Fruit fly (Drosophila melanogaster) whole organism, larva: ENCODE data around the gene GNBP3.

ENCODE experiments used
- noc ChIP-seq: fragments of 200-800 bp; sonication (Bioruptor generic); optimal IDR thresholded peaks from 3 replicates; lab custom pipeline; 2019; ENCODE audit warnings: missing biosample characterization, mild to moderate bottlenecking, missing genetic modification characterization, moderate library complexity

Gene GNBP3

DNA sequence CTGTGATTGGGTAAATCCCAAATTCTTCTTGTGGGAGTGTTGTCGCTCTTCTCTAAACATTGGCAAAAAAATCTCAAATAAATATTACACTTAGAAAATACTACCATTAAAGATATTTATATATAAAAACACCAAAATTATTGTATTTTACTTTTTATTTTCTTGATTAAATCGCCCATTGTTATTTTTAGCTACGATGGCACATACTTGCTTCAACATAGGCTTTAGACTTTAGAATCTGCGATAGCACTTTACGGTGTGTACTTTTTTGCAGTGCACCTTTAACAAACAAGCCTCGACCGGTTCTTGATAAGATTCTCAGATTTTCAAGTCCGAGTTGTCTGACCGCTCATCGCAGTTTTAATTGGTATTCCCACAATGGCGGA, at the start of gene GNBP3:
TSS of gene GNBP3 (plus strand) at position 374 of the 386 bp plus-strand sequence.
- TF ChIP-seq noc (tag; lab: Kevin White, UChicago), result peak; percentile 75

DNA sequence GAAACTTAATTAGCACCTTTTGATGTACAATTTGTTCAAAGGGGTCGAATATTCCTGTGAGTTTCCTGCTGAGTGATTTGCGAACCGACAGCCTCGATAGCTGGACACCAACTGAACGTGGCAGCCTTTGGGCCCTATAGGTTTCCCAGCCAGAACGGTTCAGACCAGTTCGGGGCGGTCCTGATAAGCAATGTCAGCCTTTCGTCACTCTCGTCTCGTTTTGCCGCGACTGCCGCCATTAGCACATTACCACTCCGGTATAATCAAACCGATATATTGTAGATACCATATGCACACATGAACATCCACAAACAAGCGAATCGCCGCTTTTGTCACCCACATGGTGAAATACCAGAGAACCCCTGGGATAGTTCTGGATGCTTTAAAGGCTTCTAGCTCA, 49.7 kb upstream of the GNBP3 start, which contains the start of gene TrpA1:
TSS of gene TrpA1 (minus strand) at position 101 of the 400 bp plus-strand sequence.
- TF ChIP-seq noc (tag; lab: Kevin White, UChicago), result no peak

DNA sequence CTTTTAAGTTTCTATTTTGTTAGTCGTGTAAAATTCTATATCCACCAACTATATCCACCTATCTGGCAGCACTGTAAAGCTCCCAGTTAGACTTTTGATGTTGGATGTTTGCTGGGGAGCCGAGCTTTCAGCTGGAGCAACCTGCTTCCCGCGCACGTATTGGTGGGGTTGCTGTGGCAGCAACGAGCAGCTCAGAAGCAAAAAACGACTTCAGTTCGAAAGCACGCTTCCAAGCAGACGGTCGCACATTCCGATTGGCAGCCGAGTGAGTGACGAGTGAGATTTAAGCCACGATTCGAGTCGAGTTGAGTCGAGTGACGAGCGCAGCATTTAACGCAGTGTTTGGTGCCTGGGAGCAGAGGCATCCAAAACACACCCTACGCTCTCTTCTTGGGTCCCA, 42.5 kb upstream of the GNBP3 start, which contains the start of the genes Tsp66E and mfr:
TSS of gene Tsp66E (plus strand) at position 168 of the 400 bp plus-strand sequence.
TSS of gene mfr (minus strand) at position 340 of the 400 bp plus-strand sequence.
- no peak for TF ChIP-seq noc (tag; lab: Kevin White, UChicago)

DNA sequence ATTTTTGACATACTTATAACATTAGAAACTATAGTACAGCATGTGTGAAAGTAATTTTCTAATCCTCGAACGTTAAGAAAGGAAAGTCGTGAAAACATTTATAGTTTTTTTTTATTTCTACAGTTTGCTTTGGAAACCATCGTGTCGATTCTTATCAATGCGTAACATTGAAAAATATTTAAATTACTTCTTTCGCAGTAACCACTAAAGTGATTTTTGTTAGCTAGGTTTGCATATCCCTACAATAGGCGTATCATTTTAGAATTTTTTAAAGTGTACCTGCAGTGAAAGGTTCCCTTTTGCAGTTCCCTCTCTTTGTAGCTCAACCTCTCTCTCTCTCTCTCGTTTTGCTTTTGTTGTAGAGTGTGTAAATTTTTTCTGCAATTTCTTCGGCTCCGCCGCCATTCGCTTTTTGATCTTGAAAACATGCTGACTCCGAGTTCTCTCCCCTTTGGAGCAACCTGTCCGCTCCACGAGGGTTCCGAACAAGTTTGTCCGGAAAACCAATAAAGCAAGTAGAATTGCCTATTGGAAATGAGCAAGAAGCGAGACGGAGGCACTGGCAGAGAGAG, 41.2 kb upstream of the GNBP3 start:
- TF ChIP-seq noc (tag; lab: Kevin White, UChicago), result no peak

DNA sequence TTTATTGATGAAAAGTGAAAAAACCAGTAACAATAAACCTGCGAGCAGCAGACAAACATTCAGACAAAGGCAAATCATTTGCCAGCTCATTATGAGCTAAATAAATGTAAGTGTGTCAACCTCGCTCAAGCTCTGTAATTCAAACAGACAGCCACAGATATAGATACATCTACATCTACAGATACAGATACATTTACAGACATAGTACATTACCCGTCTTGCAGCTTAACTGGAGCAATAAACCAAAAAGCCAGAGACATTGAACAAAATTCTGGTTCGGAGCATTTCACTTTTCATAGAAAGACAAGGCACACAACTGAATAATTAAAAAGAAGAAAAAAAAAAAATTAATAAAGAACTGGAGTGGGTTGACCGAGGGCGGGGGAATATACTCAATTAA, 35.1 kb upstream of the GNBP3 start:
- TF ChIP-seq noc (tag; lab: Kevin White, UChicago), result no peak

DNA sequence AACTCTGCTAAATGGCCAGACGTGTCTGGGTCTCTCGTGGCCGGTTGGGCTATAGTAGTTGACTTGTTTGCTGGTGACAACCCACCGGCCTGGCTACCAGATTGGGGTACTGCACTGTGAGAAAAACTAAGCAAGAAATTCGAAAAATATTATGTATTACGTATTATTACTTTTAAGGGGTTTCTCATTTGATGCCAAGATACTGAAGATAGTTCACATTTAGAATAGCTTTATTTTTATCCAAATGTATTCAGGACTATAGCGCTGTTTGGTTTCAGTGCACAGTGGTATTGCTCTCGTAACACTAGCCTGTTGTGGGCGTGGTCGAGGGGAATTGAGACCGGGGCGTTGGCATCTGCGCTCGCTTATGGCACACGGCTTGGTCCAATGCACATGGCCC, 34.1 kb upstream of the GNBP3 start:
- TF ChIP-seq noc (tag; lab: Kevin White, UChicago), result peak; percentile 73

DNA sequence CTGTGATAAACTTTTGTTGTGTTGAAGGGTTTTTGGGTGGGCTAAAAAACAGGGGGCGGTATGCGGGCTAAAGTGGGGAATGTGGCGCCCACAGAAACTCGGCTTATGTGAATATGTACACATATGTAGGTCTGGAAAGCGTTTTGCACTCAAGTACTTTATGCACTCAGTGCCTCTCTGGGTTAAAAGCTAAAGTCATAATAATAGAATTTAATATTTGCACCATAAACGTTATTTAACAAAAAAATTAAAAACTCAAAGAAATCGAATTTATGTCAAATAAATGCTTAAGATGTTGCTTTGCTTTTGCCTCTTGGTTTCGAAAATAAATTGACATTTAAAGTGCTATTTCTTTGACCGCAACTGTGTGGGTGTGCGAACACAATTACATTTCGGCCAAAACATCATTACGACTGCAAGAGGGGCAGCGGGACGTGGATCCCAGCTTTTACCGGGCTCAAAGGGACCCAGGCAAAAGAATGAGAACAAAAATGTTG, 30.4 kb upstream of the GNBP3 start:
- TF ChIP-seq noc (tag; lab: Kevin White, UChicago), result no peak

DNA sequence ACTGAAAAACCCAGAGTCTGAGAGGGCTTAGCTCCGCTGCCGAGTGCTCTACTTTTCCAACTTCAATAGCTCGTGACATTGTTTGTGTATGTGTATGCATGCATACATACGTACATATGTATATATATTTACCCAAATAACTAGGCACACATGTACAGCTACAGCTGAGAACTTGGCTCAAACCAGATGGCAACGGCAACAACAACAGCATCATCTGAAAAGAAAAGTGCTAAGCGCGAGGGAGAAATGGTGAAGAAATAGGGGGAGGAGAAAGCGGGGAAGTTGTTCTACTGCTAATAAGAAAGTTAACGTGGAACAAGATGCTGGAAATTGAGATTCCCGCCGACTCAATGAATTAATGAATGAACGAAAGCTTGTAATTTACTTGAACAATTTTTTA, 29.8 kb upstream of the GNBP3 start:
- no peak for TF ChIP-seq noc (tag; lab: Kevin White, UChicago)

DNA sequence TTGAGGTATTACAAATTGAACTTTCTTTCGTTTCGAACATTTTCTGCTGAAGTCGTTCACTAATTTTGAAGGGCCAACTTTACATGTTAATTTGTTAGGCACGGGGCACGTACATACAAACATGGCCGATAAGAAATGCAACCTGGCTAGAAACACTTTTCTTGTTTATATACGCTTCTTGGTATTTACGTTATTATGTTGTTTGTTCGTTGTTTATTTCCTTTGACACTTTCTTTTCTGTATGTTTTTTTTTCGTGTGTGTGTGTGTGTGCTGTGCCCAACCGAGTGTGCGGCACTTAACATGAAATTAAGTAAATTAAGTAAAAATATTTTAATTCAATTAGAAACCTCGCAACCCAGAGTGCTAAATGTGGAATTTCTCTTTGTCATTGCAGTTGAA, 29.1 kb upstream of the GNBP3 start:
- no peak for TF ChIP-seq noc (tag; lab: Kevin White, UChicago)

DNA sequence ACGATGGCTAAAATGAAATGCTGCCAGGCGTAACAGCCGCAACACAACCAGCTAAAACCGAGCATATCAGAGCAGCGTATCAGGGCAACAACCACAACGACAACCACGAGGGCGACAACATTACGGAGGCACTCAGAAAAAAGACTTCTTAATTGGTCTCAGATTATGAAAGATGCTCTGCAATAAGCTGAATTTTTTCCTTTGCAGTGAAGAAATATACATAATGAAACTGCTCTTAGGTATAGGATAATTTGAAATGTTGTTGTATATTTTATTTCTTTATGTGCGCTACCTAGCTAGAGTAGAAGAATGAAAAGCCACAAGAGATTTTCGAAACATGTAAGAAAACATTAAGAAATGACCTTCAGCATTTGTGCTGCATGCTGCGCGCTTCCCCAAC, 25.3 kb upstream of the GNBP3 start:
- TF ChIP-seq noc (tag; lab: Kevin White, UChicago), result no peak

DNA sequence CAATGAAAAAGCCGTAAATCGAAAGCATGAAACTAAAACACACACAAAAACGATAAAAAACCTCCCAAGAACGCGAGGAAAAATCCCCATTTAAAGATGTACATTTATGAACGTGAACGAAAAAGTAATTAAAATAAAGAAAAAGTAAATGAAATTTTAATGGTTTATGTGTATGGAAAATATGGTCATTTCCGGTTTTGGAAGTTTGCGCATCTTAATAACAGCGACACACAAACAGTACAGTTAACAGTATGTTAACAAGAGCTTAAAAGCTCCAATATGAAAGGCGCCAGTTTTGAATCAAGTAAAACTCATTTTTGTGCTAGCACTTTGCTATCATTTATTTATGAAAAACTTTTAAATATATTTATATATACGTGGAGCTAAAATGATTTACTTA, 22.9 kb upstream of the GNBP3 start:
- no peak for TF ChIP-seq noc (tag; lab: Kevin White, UChicago)

DNA sequence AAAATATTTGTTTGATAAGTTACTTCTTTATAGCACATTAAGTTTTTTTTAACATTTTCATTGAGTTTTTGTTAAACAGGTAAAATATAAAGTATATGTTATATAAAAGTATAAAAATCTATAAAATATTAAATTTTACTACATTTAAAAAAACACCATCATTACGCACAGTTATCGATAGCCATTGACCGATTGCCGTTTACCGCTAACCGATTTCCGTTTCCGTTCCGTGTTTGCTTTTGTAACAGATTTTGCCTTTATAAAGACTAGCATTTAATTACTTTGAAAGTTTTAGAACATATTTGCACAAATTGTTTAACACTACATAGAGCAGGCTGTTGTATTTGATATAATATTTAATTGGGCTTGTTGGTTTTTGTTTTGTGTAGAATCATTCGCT, 15.2 kb upstream of the GNBP3 start:
- no peak for TF ChIP-seq noc (tag; lab: Kevin White, UChicago)

DNA sequence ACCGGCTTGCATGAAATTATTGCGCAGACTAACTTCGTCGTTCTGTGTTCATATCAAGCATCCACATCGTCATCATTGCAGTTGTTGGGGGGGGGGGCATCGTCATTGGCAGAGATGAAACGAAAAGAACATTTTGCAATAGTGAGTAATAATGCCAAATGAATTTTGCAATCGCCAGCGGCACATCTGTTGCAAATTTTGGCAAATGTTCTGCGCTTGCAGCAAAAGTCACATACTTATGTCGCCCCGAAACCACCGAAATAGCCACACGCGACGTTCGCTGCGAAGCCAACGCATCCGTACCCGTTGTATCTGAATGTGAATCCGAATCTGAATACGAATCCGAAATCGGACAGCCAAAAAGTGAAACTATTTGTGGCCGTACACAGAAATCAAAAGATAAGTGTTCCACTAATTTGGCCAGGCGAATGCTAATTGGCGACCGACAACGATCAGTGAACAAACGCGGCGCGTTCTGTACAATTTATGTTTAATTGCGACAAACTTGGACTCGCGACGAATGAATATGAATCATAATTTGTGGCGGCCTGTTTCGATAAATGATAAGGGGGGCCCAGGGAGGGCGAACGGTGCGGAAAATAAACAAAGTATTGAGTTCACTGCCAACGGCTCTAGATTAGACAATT, 6.8 kb upstream of the GNBP3 start:
- TF ChIP-seq noc (tag; lab: Kevin White, UChicago), result no peak

DNA sequence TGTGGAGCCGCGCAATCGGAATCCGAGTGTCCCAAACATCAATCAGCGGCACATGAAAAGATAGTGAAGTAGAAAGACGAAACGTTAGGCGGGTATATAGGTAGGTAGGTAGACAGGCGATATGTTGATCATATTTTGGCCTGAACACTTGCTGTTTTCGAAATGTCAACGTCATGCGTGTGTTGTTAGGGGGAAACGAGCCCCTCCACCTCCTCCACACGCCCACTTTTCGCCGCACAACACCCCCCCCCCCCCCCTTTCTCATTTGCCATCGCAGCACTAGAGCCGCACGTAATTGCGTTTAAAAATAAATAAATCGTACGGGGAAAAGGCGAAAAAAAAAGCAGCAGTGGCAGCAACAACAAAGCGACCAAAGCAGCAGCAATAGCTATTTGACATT, 5.0 kb upstream of the GNBP3 start:
- TF ChIP-seq noc (tag; lab: Kevin White, UChicago), result no peak

DNA sequence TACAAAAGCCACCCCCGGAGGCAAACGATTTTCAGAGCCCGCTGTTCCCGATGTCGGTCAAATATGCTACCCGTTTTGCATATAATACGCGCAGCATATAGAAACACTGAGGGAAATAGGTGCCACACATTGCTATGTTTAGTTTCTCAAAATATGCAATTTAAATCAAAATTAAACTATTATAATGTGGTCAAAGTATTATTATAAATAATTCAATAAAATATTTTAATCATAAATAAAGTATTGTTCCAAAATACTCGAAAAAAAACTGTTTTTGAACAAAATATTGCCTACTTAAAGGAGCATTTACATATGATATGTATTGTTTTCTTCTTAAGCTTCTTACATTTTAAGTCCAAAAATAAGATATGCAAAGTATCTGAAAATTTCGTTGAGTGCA, 3.9 kb upstream of the GNBP3 start:
- TF ChIP-seq noc (tag; lab: Kevin White, UChicago), result no peak

DNA sequence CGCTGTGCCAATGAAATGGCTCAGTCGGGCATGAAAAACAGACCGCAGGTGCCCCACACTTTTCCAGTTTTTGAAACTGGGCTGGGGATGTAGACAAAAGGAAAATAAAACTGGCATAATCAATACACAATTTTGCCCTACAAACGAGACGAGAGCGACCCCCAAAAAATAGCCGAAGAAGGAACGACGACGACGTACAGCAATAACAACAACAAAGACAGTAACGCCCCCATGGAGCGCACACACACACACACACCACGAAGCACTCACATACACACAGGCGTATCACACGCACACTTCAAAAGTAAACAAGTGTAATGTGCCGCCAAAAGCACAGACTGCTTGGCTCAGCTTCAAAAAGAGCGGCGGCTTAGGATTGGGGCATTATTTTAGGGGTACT, 3.3 kb upstream of the GNBP3 start:
- TF ChIP-seq noc (tag; lab: Kevin White, UChicago), result no peak
